Fruit fly (Drosophila melanogaster): Measurements from ENCODE around the gene CG14989.

Gene CG14989

DNA sequence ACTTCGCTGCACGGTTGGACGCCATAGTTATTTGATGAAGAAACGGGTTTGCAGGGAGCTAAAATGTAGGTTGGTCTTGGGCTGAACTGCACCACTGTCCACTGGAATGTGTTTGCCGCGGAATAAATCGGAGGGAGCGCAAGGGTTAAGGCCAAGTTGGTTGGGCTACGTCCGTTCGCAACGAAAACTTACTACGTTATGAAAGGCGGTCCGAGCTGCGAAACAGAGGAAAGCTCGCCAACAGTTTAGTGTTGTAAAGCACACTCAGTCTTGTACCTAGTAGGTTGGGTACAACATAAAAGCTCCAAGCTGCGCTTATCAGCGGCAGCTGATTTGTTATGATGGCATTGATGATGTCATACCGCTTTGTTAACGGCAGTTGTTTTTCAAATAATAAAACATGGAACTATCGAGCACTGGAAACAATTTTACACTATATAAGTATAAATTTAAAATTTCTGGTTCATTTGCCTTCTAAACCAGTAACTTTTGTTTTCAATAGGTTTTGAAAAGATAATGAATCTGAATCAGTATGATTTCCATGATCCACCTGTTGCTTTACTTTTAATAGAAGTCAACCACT lies 34.9 kb downstream of the CG14989 start, which contains the start of gene Chd64 (continued):
- TF ChIP-seq gro (GFP tag; optimal IDR thresholded peaks at IDR 0.05) = peak; percentile 54
- TF ChIP-seq Hr3 (GFP tag; optimal IDR thresholded peaks at IDR 0.05) = peak; percentile 12
- peak; percentile 76 for TF ChIP-seq Hmr (GFP tag; optimal IDR thresholded peaks at IDR 0.05)
- peak; percentile 36 for TF ChIP-seq CrebB (tag; optimal IDR thresholded peaks at IDR 0.05)
- TF ChIP-seq corto (GFP tag; optimal IDR thresholded peaks at IDR 0.05) = peak; percentile 74
- peak; percentile 13 for TF ChIP-seq Bteb2 (GFP tag; optimal IDR thresholded peaks at IDR 0.05)
- peak; percentile 44 for TF ChIP-seq NFAT (GFP tag; IDR thresholded peaks at IDR 0.05)
- no peak for TF ChIP-seq Atf-2 (GFP tag; optimal IDR thresholded peaks at IDR 0.05)
- TF ChIP-seq klu (GFP tag; IDR thresholded peaks at IDR 0.05) = no peak
- TF ChIP-seq Jarid2 (GFP tag; optimal IDR thresholded peaks at IDR 0.05) = peak; percentile 90
- TF ChIP-seq hkb (optimal IDR thresholded peaks at IDR 0.05) = no peak
- TF ChIP-seq hkb (GFP tag; IDR thresholded peaks at IDR 0.05) = peak; percentile 50; the same call in 1 of the 2 replicates
- TF ChIP-seq Ada2b (GFP tag; IDR thresholded peaks at IDR 0.05) = peak; percentile 5; the same call in 1 of the 2 replicates
- TF ChIP-seq CG3726 (GFP tag; IDR thresholded peaks at IDR 0.05) = no peak
- TF ChIP-seq fd96Cb (tag; optimal IDR thresholded peaks at IDR 0.05) = no peak
- TF ChIP-seq tgo (GFP tag; IDR thresholded peaks at IDR 0.05) = peak; percentile 46; the same call in 1 of the 3 replicates
- peak; percentile 89 for TF ChIP-seq BtbVII (GFP tag; optimal IDR thresholded peaks at IDR 0.05)
- 0 out of 2 replicates have a peak, but pooled peaks have one; percentile 9 for TF ChIP-seq rib (GFP tag; IDR thresholded peaks at IDR 0.05)
- peak in 1 of 2 experiments; percentile 86 for TF ChIP-seq eve (GFP tag; optimal IDR thresholded peaks at IDR 0.05)
- TF ChIP-seq CG8290 (GFP tag; optimal IDR thresholded peaks at IDR 0.05) = peak; percentile 3
- TF ChIP-seq CG8290 (tag; optimal IDR thresholded peaks at IDR 0.05) = peak in 1 of 2 experiments; percentile 77
- peak; percentile 37 for TF ChIP-seq az2 (GFP tag; optimal IDR thresholded peaks at IDR 0.05)
- TF ChIP-seq CG13287 (GFP tag; IDR thresholded peaks at IDR 0.05; ENCODE audit: partially characterized antibody) = peak; percentile 80
- TF ChIP-seq otp (GFP tag; IDR thresholded peaks at IDR 0.05) = 0 out of 3 replicates have a peak, but pooled peaks have one; percentile 9
- 0 out of 3 replicates have a peak, but pooled peaks have one; percentile 35 for TF ChIP-seq CG2199 (GFP tag; IDR thresholded peaks at IDR 0.05)
- TF ChIP-seq CG6765 (GFP tag; optimal IDR thresholded peaks at IDR 0.05) = peak; percentile 54
- TF ChIP-seq CG17568 (GFP tag; optimal IDR thresholded peaks at IDR 0.05) = peak; percentile 62
- TF ChIP-seq Dek (tag; optimal IDR thresholded peaks at IDR 0.05) = peak; percentile 30
- TF ChIP-seq Scr (GFP tag; IDR thresholded peaks at IDR 0.05; ENCODE audit: partially characterized antibody) = no peak
- peak; percentile 58; the same call in 2 of the 3 replicates for TF ChIP-seq CG11695 (GFP tag; IDR thresholded peaks at IDR 0.05)
- no peak for TF ChIP-seq Abd-B (GFP tag; optimal IDR thresholded peaks at IDR 0.05)
- no peak for TF ChIP-seq h (optimal IDR thresholded peaks at IDR 0.05)
- no peak for TF ChIP-seq HLH54F (GFP tag; optimal IDR thresholded peaks at IDR 0.05)
- peak; percentile 31; the same call in 1 of the 2 replicates for TF ChIP-seq CG17328 (GFP tag; IDR thresholded peaks at IDR 0.05)
- TF ChIP-seq pzg (GFP tag; optimal IDR thresholded peaks at IDR 0.05) = peak; percentile 52
- TF ChIP-seq CG3281 (GFP tag; optimal IDR thresholded peaks at IDR 0.05) = peak; percentile 52
- TF ChIP-seq CG7556 (GFP tag; optimal IDR thresholded peaks at IDR 0.05) = peak; percentile 53
- peak; percentile 33 for TF ChIP-seq CG18619 (GFP tag; optimal IDR thresholded peaks at IDR 0.05)
- peak; percentile 67 for TF ChIP-seq CG6813 (GFP tag; optimal IDR thresholded peaks at IDR 0.05)
- TF ChIP-seq pho (GFP tag; optimal IDR thresholded peaks at IDR 0.05) = peak; percentile 35
- TF ChIP-seq CG17359 (tag; optimal IDR thresholded peaks at IDR 0.05) = peak; percentile 47
- peak; percentile 27 for TF ChIP-seq tup (GFP tag; optimal IDR thresholded peaks at IDR 0.05)
- peak; percentile 53 for TF ChIP-seq YL-1 (GFP tag; optimal IDR thresholded peaks at IDR 0.05)
- no peak for TF ChIP-seq CG6689 (GFP tag; IDR thresholded peaks at IDR 0.05)
- peak; percentile 20 for TF ChIP-seq zf30C (GFP tag; optimal IDR thresholded peaks at IDR 0.05)
- peak; percentile 71 for TF ChIP-seq Atf6 (GFP tag; IDR thresholded peaks at IDR 0.05)
- peak; percentile 36; the same call in 1 of the 2 replicates for TF ChIP-seq MBD-R2 (GFP tag; IDR thresholded peaks at IDR 0.05)
- TF ChIP-seq Deaf1 (tag; optimal IDR thresholded peaks at IDR 0.05) = peak; percentile 46
- TF ChIP-seq CG11504 (tag; optimal IDR thresholded peaks at IDR 0.05) = no peak
- peak; percentile 93 for TF ChIP-seq CG12769 (tag; optimal IDR thresholded peaks at IDR 0.05)

Measured in whole organism, embryonic.